Worm (Caenorhabditis elegans): Measurements from ENCODE around the gene srxa-9.

Gene srxa-9

DNA sequence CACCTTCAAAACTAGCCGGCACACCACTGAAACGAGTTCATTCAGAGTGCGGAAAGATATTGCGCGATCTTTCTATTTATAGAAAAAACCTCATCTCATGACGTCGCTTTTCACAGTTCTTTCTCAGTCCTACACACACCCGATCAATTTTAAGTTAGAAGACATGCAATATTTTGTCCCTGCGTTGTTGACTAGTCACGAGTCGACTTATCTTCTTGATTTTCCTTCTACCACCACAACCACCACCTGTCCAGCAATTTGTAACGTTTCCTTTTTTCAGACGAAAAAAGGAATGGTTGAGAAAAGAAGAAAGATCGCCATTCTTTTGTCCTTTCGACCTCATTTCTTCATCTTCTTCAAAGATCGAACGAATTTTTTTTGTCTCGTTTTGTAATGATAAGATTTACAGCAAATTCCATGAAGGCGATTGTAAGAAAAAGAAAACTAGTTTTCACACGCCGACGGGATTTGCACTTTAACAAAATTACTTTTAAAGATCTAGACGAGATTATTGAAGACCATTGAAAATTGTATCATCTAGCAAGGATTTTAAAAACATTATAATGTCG lies 40.6 kb upstream of the srxa-9 start (continued):
- TF ChIP-seq C16A3.4 (tag; optimal IDR thresholded peaks at IDR 0.05) (no peak), ceh-8 (GFP tag; optimal IDR thresholded peaks at IDR 0.05) (no peak), isw-1 (GFP tag; IDR thresholded peaks at IDR 0.05) (no peak), fkh-10 (GFP tag; optimal IDR thresholded peaks at IDR 0.05) (no peak), mep-1 (tag; optimal IDR thresholded peaks at IDR 0.05) (peak; percentile 17), xbp-1 (tag; optimal IDR thresholded peaks at IDR 0.05) (peak; percentile 6), unc-98 (GFP tag; IDR thresholded peaks at IDR 0.05) (no peak)

DNA sequence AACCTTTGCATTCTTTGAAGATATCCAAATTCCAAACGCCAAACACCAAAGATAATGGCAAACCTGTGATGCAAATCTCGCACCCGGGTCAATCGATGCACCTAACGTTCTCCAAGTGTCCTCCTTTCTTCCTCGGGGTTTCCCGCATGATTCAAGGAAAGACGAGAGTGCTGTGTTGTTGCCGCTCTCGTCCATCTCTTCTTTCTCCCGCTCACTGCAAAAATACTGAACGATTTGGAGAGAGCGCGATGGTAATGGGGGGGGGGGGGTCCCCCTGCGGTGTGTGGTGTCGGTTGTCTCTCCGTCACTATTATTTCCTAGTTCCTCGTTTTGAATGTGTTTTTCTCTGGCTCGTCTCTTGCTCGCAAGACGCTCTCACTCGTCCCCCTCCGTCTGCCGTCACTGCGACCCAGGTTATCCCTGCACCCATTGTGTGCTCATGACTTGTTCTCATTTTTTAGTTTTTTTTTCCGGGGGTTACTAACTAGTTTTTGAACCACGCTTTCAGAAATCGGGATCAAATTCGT lies 39.4 kb upstream of the srxa-9 start:
- TF ChIP-seq ztf-11 (tag; optimal IDR thresholded peaks at IDR 0.05) (peak in 1 of 2 experiments; percentile 55), snpc-4 (tag; optimal IDR thresholded peaks at IDR 0.05) (peak; percentile 40), lin-15B (tag; optimal IDR thresholded peaks at IDR 0.05) (no peak), tlp-1 (tag; optimal IDR thresholded peaks at IDR 0.05) (no peak), nhr-20 (tag; optimal IDR thresholded peaks at IDR 0.05) (peak; percentile 88), nhr-85 (tag) (peak; percentile 89), C04F5.9 (tag; optimal IDR thresholded peaks at IDR 0.05) (no peak), ets-5 (GFP tag; IDR thresholded peaks at IDR 0.05) (no peak), jun-1 (tag; optimal IDR thresholded peaks at IDR 0.05) (peak; percentile 83), elt-3 (tag; optimal IDR thresholded peaks at IDR 0.05) (peak in 1 of 6 experiments; percentile 18), nhr-71 (tag; optimal IDR thresholded peaks at IDR 0.05) (peak; percentile 95), nhr-237 (tag; optimal IDR thresholded peaks at IDR 0.05) (peak; percentile 52), F16B12.6 (tag; optimal IDR thresholded peaks at IDR 0.05) (no peak), skn-1 (tag; optimal IDR thresholded peaks at IDR 0.05) (peak; percentile 50), zag-1 (tag; optimal IDR thresholded peaks at IDR 0.05) (no peak), fos-1 (tag; optimal IDR thresholded peaks at IDR 0.05) (peak; percentile 29), mdl-1 (tag; optimal IDR thresholded peaks at IDR 0.05) (peak in 1 of 2 experiments; percentile 90), lin-13 (GFP tag; optimal IDR thresholded peaks at IDR 0.05) (peak; percentile 47), hlh-4 (tag; optimal IDR thresholded peaks at IDR 0.05) (no peak), sox-4 (tag; optimal IDR thresholded peaks at IDR 0.05) (peak; percentile 87), ceh-88 (GFP tag; IDR thresholded peaks at IDR 0.05) (peak; percentile 50; the same call in 1 of the 2 replicates), nhr-77 (tag; optimal IDR thresholded peaks at IDR 0.05) (peak; percentile 85), zip-4 (GFP tag; optimal IDR thresholded peaks at IDR 0.05) (peak; percentile 52), pqm-1 (tag; optimal IDR thresholded peaks at IDR 0.05) (no peak), efl-1 (optimal IDR thresholded peaks at IDR 0.05) (peak; percentile 23 to 69), efl-1 (GFP tag; optimal IDR thresholded peaks at IDR 0.05 in 1 of 2) (peak in 1 of 2 experiments; percentile 14), nhr-90 (tag; optimal IDR thresholded peaks at IDR 0.05; ENCODE audit: poor library complexity) (peak; percentile 41), nhr-84 (tag; optimal IDR thresholded peaks at IDR 0.05) (no peak), aly-2 (tag; optimal IDR thresholded peaks at IDR 0.05) (no peak), unc-98 (GFP tag; IDR thresholded peaks at IDR 0.05) (peak; percentile 59; the same call in 1 of the 2 replicates), swsn-7 (tag; optimal IDR thresholded peaks at IDR 0.05) (peak; percentile 85), Y116A8C.19 (tag; optimal IDR thresholded peaks at IDR 0.05; ENCODE audit: borderline replicate concordance) (no peak), isw-1 (GFP tag; IDR thresholded peaks at IDR 0.05) (peak; percentile 75), fkh-10 (GFP tag; optimal IDR thresholded peaks at IDR 0.05) (peak; percentile 78), lsy-2 (tag; optimal IDR thresholded peaks at IDR 0.05) (peak; percentile 67 to 83), efl-3 (GFP tag; optimal IDR thresholded peaks at IDR 0.05) (no peak), nhr-47 (tag; optimal IDR thresholded peaks at IDR 0.05) (peak; percentile 88), lin-39 (tag; optimal IDR thresholded peaks at IDR 0.05) (no peak), lin-35 (GFP tag; optimal IDR thresholded peaks at IDR 0.05) (peak; percentile 35 to 53), unc-130 (tag; optimal IDR thresholded peaks at IDR 0.05) (peak; percentile 52), C16A3.4 (tag; optimal IDR thresholded peaks at IDR 0.05) (peak; percentile 77), C34B4.2 (tag; optimal IDR thresholded peaks at IDR 0.05) (no peak), mep-1 (tag; optimal IDR thresholded peaks at IDR 0.05) (peak; percentile 68), nhr-76 (tag; optimal IDR thresholded peaks at IDR 0.05) (no peak), grh-1 (GFP tag; IDR thresholded peaks at IDR 0.05) (peak; percentile 44; the same call in 1 of the 2 replicates), rnt-1 (tag; optimal IDR thresholded peaks at IDR 0.05) (peak; percentile 85), lin-14 (GFP tag; optimal IDR thresholded peaks at IDR 0.05) (peak; percentile 99), ceh-8 (GFP tag; optimal IDR thresholded peaks at IDR 0.05) (peak; percentile 26)

Measured in whole organism, L1 larva.